Worm (Caenorhabditis elegans): ENCODE measurements around the gene T08G3.13.

DNA sequence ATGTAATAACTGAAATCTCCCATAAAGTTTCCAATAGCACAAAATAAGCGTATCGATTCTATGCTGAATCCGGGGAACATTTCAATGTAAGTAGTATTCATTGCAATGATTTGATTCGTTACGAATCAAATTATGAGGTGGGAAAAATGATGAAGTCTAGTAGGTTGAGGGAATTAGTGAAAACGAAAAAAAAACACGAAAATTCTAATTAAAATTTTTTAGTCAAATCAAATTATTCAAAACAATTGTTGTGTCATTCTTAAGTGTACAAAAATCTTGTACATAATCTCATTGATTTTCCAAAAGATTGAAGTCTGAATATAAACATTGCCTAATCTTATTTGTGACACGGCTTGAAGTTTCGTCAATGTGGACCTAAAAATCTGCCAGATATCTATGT, 23.4 kb upstream of the T08G3.13 start, which contains the start of gene srw-29:
- TF ChIP-seq nhr-28 (tag; optimal IDR thresholded peaks at IDR 0.05) (no peak), elt-3 (tag; optimal IDR thresholded peaks at IDR 0.05) (no peak), tbx-8 (GFP tag; optimal IDR thresholded peaks at IDR 0.05) (no peak)

Measured in whole organism, mixed stage, embryonic.